Fruit fly (Drosophila melanogaster): ENCODE results near the gene sta.

DNA sequence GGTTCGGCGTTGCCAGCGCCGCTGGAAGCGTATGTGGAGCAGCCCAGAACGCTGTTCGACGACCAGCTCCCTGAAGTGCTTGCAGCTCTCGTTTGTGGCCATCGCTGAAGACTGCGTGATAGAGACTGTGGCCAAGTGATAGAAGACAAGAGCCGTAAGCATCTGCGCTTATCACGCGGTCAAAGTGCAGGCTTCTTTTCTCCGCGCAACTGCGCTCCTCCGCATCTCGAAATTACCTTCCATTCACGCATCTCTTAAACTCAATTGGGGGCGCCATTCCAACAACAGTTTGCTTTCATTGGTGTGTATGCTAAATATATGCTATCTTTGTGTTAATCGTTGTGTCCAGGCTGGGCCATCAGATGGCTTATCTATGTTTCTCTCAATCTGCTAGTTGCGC lies 21.7 kb downstream of the sta start, which contains the start of gene CG14787:
- TF ChIP-seq EcR (GFP tag; optimal IDR thresholded peaks at IDR 0.05) (no peak), pan (optimal IDR thresholded peaks at IDR 0.05) (no peak), psq (optimal IDR thresholded peaks at IDR 0.05) (no peak), usp (GFP tag; optimal IDR thresholded peaks at IDR 0.05) (no peak)
